Worm (Caenorhabditis elegans): Measurements from ENCODE around the gene R05D8.11.

ce11 chrV:2815956-2816355 lies 35.3 kb upstream of the R05D8.11 start, which contains the start of gene F54E2.5:
- TF ChIP-seq nhr-27 (tag; optimal IDR thresholded peaks at IDR 0.05), result no peak
- TF ChIP-seq cebp-1 (GFP tag; IDR thresholded peaks at IDR 0.05), result no peak
- no peak for TF ChIP-seq cebp-1 (tag; optimal IDR thresholded peaks at IDR 0.05)
- no peak for TF ChIP-seq akir-1 (GFP tag; optimal IDR thresholded peaks at IDR 0.05)
- no peak for TF ChIP-seq him-1 (tag; optimal IDR thresholded peaks at IDR 0.05)
- TF ChIP-seq F49E8.2 (tag; optimal IDR thresholded peaks at IDR 0.05; ENCODE audit: insufficient read depth), result no peak
- no peak for TF ChIP-seq attf-5 (GFP tag; optimal IDR thresholded peaks at IDR 0.05)
- TF ChIP-seq ztf-3 (GFP tag; optimal IDR thresholded peaks at IDR 0.05), result no peak
- TF ChIP-seq lin-40 (tag; optimal IDR thresholded peaks at IDR 0.05), result no peak
- no peak for TF ChIP-seq aptf-2 (GFP tag; conservative IDR thresholded peaks at IDR 0.05)
- no peak for TF ChIP-seq F39B2.1 (GFP tag; IDR thresholded peaks at IDR 0.05)
- no peak for TF ChIP-seq F55B11.4 (tag; optimal IDR thresholded peaks at IDR 0.05; ENCODE audit: borderline replicate concordance, insufficient read depth)
- TF ChIP-seq ccch-3 (GFP tag; optimal IDR thresholded peaks at IDR 0.05), result no peak
- TF ChIP-seq attf-6 (GFP tag; IDR thresholded peaks at IDR 0.05), result no peak

Measured in whole organism, young adult.